Fruit fly (Drosophila melanogaster) whole organism, prepupa: ENCODE data around the gene CG7483.

Experiments used
- CG10631 ChIP-seq: fragments of 200-800 bp; sonication (Bioruptor generic); optimal IDR thresholded peaks from 2 replicates; lab custom pipeline; 2016; ENCODE audit warnings: missing biosample characterization, missing genetic modification characterization
- CG10669 ChIP-seq: fragments of 200-800 bp; sonication (Bioruptor generic); optimal IDR thresholded peaks from 3 replicates; lab custom pipeline; 2018; ENCODE audit warnings: missing biosample characterization, mild to moderate bottlenecking, missing genetic modification characterization, moderate library complexity
- CG16779 ChIP-seq: fragments of 200-800 bp; sonication (Bioruptor generic); optimal IDR thresholded peaks from 3 replicates; lab custom pipeline; 2017; ENCODE audit warnings: missing biosample characterization, mild to moderate bottlenecking, missing genetic modification characterization
- CG3919 ChIP-seq: fragments of 200-800 bp; sonication (Bioruptor generic); optimal IDR thresholded peaks from 3 replicates; lab custom pipeline; 2016; ENCODE audit warnings: missing biosample characterization, missing genetic modification characterization
- CG9139 ChIP-seq: fragments of 200-800 bp; sonication (Bioruptor generic); optimal IDR thresholded peaks from 3 replicates; lab custom pipeline; 2017; ENCODE audit warnings: missing biosample characterization, mild to moderate bottlenecking, missing genetic modification characterization
- Eip78C ChIP-seq: fragments of 200-800 bp; sonication (Bioruptor generic); peaks from one replicate; lab custom pipeline; 2016; ENCODE audit warnings: missing biosample characterization, missing genetic modification characterization
- Ets21C ChIP-seq: fragments of 200-800 bp; sonication (Bioruptor generic); optimal IDR thresholded peaks from 3 replicates; lab custom pipeline; 2016; ENCODE audit warnings: missing biosample characterization, missing genetic modification characterization
- Lpt ChIP-seq: fragments of 200-800 bp; sonication (Bioruptor generic); optimal IDR thresholded peaks from 3 replicates; lab custom pipeline; 2016; ENCODE audit warnings: missing biosample characterization, missing genetic modification characterization
- OdsH ChIP-seq: fragments of 200-800 bp; sonication (Bioruptor generic); optimal IDR thresholded peaks from 3 replicates; lab custom pipeline; 2016; ENCODE audit warnings: missing biosample characterization, missing genetic modification characterization
- Sox14 ChIP-seq: fragments of 200-800 bp; sonication (Bioruptor generic); optimal IDR thresholded peaks from 3 replicates; lab custom pipeline; 2016; ENCODE audit warnings: missing biosample characterization, missing genetic modification characterization
- Sox15 ChIP-seq: fragments of 200-800 bp; sonication (Bioruptor generic); optimal IDR thresholded peaks from 3 replicates; lab custom pipeline; 2016; ENCODE audit warnings: missing biosample characterization, missing genetic modification characterization
- dac ChIP-seq: fragments of 200-800 bp; sonication (Bioruptor generic); optimal IDR thresholded peaks from 2 replicates; lab custom pipeline; 2017; ENCODE audit warnings: missing biosample characterization, mild to moderate bottlenecking, missing genetic modification characterization
- fkh ChIP-seq: fragments of 200-800 bp; sonication (Bioruptor generic); optimal IDR thresholded peaks from 3 replicates; lab custom pipeline; 2017; ENCODE audit warnings: missing biosample characterization, mild to moderate bottlenecking, missing genetic modification characterization, moderate library complexity
- svp ChIP-seq: fragments of 200-800 bp; sonication (Bioruptor generic); peaks from one replicate; lab custom pipeline; 2016; ENCODE audit warnings: missing biosample characterization, missing genetic modification characterization
- vri ChIP-seq: fragments of 200-800 bp; sonication (Bioruptor generic); optimal IDR thresholded peaks from 3 replicates; lab custom pipeline; 2016; ENCODE audit warnings: missing biosample characterization, mild to moderate bottlenecking, missing genetic modification characterization

Gene CG7483

DNA sequence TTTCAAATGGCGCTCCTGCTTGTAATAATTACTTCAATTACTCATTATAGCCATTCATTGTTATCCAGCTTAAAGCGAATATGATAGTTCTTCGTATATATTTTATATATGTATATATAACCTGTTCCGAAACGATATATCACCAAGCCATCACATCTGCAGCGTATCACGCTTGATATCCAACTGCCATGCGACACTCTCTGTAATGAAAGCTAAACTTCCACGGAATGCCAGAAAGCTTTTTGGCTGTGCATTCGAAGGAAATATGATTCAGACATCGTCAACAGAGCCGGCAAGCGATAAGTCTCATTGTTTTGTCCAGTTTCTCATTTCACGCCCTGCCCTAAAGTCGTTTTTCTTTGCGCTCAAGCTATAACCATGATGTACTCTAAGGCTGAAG lies 45.0 kb downstream of the CG7483 start:
- TF ChIP-seq svp (GFP tag; lab: Kevin White, UChicago) (no peak), Eip78C (peak; percentile 24)

- TF ChIP-seq CG16779 (no peak), Sox14 (GFP tag; lab: Kevin White, UChicago) (no peak), CG10669 (GFP tag; lab: Kevin White, UChicago) (no peak), svp (GFP tag; lab: Kevin White, UChicago) (peak; percentile 39), Lpt (GFP tag; lab: Kevin White, UChicago) (no peak), Ets21C (GFP tag; lab: Kevin White, UChicago) (no peak), OdsH (no peak), dac (GFP tag; lab: Kevin White, UChicago) (no peak), Sox15 (GFP tag; lab: Kevin White, UChicago) (no peak), fkh (GFP tag; lab: Kevin White, UChicago) (no peak), CG3919 (GFP tag; lab: Kevin White, UChicago) (no peak), CG10631 (peak; percentile 35), vri (GFP tag; lab: Kevin White, UChicago) (no peak), CG9139 (GFP tag; lab: Kevin White, UChicago) (no peak)
Observed at dm6 chr3R:8362259-8362876, 49.4 kb downstream of the CG7483 start, which contains the start of the genes Veneno and CG7963. Veneno (minus strand) TSS chr3R:8362554. CG7963 (plus strand) TSS chr3R:8362826.
